Fruit fly (Drosophila melanogaster) whole organism, embryonic: ENCODE results near the gene Spps.

Experiments used
- Doc2 ChIP-seq: fragments of 200-800 bp; sonication (Bioruptor generic); IDR thresholded peaks from 2 replicates; pipeline ENCODE4 v1.3.6; 2022; ENCODE audit warnings: missing biosample characterization, missing genetic modification characterization
- Elba2 ChIP-seq: fragments of 200-800 bp; sonication (Bioruptor generic); optimal IDR thresholded peaks from 3 replicates; lab custom pipeline; 2016; ENCODE audit warnings: missing biosample characterization, missing genetic modification characterization
- Max ChIP-seq: fragments of 200-800 bp; sonication (Bioruptor generic); optimal IDR thresholded peaks from 2 replicates; lab custom pipeline; 2016; ENCODE audit warnings: missing biosample characterization, mild to moderate bottlenecking, missing genetic modification characterization
- ham ChIP-seq: fragments of 200-800 bp; sonication (Bioruptor generic); IDR thresholded peaks from 2 replicates; pipeline ENCODE4 v1.3.6; 2022; ENCODE audit warnings: missing biosample characterization, missing genetic modification characterization
- hkb ChIP-seq, 2 experiments: fragments of 200-800 bp in 1 of 2; fragments of >200 bp in 1 of 2; sonication (Bioruptor generic) in 1 of 2; IDR thresholded peaks in 1 of 2; optimal IDR thresholded peaks in 1 of 2; 2 replicates each; pipeline versions ENCODE4 v1.3.6 to Lab custom; 2017 to 2022; ENCODE audit warnings: missing biosample characterization in 1 of 2, missing genetic modification characterization in 1 of 2

- TF ChIP-seq ham (peak; percentile 85), Elba2 (peak; percentile 71), Max (GFP tag; lab: Kevin White, UChicago) (peak; percentile 92), hkb (optimal IDR thresholded peaks at IDR 0.05; lab: Kevin White, UChicago) (no peak), hkb (GFP tag; IDR thresholded peaks at IDR 0.05; lab: Robert Waterston, UW) (peak; percentile 95), Doc2 (GFP tag; lab: Robert Waterston, UW) (peak; percentile 89)
These were observed 33.3 kb downstream of the Spps start, which contains the start of the genes SMC6 and CG6204 for dm6 chr3R:24193373-24193879.
